Fruit fly (Drosophila melanogaster): ENCODE results near the gene Nph.

dm6 chr3R:30013909-30014308, 9.2 kb upstream of the Nph start:
- TF ChIP-seq ttk (optimal IDR thresholded peaks at IDR 0.05) (no peak), Myc (optimal IDR thresholded peaks at IDR 0.05) (no peak), insv (optimal IDR thresholded peaks at IDR 0.05) (no peak)
